Fruit fly (Drosophila melanogaster) whole organism, embryonic: Measurements from ENCODE around the gene Muc91C.
A peak's percentile ranks its signal among the peaks of the same experiment; 100 is the strongest.

Experiments used
- Asciz ChIP-seq: fragments of 200-800 bp; sonication (Bioruptor generic); optimal IDR thresholded peaks from 2 replicates; lab custom pipeline; 2017; ENCODE audit warnings: missing biosample characterization, mild to moderate bottlenecking, missing genetic modification characterization, missing genetic modification reagents
- Bgb ChIP-seq: fragments of 200-800 bp; sonication (Bioruptor generic); IDR thresholded peaks from 2 replicates; pipeline ENCODE4 v1.3.6; 2022; ENCODE audit warnings: missing biosample characterization, missing genetic modification characterization; ENCODE audit not compliant: partially characterized antibody
- CG10274 ChIP-seq: fragments of 200-800 bp; sonication (Bioruptor generic); optimal IDR thresholded peaks from 3 replicates; lab custom pipeline; 2017; ENCODE audit warnings: missing biosample characterization, mild to moderate bottlenecking, missing genetic modification characterization
- CG10431 ChIP-seq: fragments of 200-800 bp; sonication (Bioruptor generic); optimal IDR thresholded peaks from 3 replicates; lab custom pipeline; 2018; ENCODE audit warnings: missing biosample characterization, mild to moderate bottlenecking, missing genetic modification characterization
- CG10979 ChIP-seq: fragments of 200-800 bp; sonication (Bioruptor generic); optimal IDR thresholded peaks from 2 replicates; lab custom pipeline; 2018; ENCODE audit warnings: missing biosample characterization, mild to moderate bottlenecking, missing genetic modification characterization, moderate library complexity
- CG11504 ChIP-seq: fragments of 200-800 bp; sonication (Bioruptor generic); optimal IDR thresholded peaks from 3 replicates; lab custom pipeline; 2019; ENCODE audit warnings: missing biosample characterization, mild to moderate bottlenecking, missing genetic modification characterization, moderate library complexity
- CG17186 ChIP-seq: fragments of 200-800 bp; sonication (Bioruptor generic); optimal IDR thresholded peaks from 3 replicates; lab custom pipeline; 2017; ENCODE audit warnings: missing biosample characterization, missing genetic modification reagents, missing genetic modification characterization
- CG17385 ChIP-seq: fragments of 200-800 bp; sonication (Bioruptor generic); optimal IDR thresholded peaks from 3 replicates; lab custom pipeline; 2018; ENCODE audit warnings: missing biosample characterization, mild to moderate bottlenecking, missing genetic modification characterization
- CG18011 ChIP-seq: fragments of 200-800 bp; sonication (Bioruptor generic); optimal IDR thresholded peaks from 2 replicates; lab custom pipeline; 2017; ENCODE audit warnings: missing biosample characterization, missing genetic modification characterization, mild to moderate bottlenecking, moderate library complexity, missing genotype
- CG2129 ChIP-seq: fragments of 200-800 bp; sonication (Bioruptor generic); IDR thresholded peaks from 2 replicates; pipeline ENCODE4 v1.3.6; 2022; ENCODE audit warnings: missing biosample characterization, missing genetic modification characterization; ENCODE audit not compliant: partially characterized antibody
- CG3995 ChIP-seq: fragments of 200-800 bp; sonication (Bioruptor generic); optimal IDR thresholded peaks from 3 replicates; lab custom pipeline; 2016; ENCODE audit warnings: missing biosample characterization, missing genetic modification characterization
- CG6654 ChIP-seq: fragments of 200-800 bp; sonication (Bioruptor generic); optimal IDR thresholded peaks from 2 replicates; lab custom pipeline; 2017; ENCODE audit warnings: missing biosample characterization, mild to moderate bottlenecking, missing genetic modification characterization
- CG6813 ChIP-seq: fragments of 200-800 bp; sonication (Bioruptor generic); optimal IDR thresholded peaks from 2 replicates; lab custom pipeline; 2017; ENCODE audit warnings: missing biosample characterization, missing genetic modification characterization, mild to moderate bottlenecking, moderate library complexity, missing genetic modification reagents
- CG7271 ChIP-seq: fragments of 200-800 bp; sonication (Bioruptor generic); optimal IDR thresholded peaks from 2 replicates; lab custom pipeline; 2018; ENCODE audit warnings: missing biosample characterization, mild to moderate bottlenecking, missing genetic modification characterization, moderate library complexity
- CG7928 ChIP-seq: fragments of 200-800 bp; sonication (Bioruptor generic); optimal IDR thresholded peaks from 2 replicates; lab custom pipeline; 2017; ENCODE audit warnings: missing biosample characterization, mild to moderate bottlenecking, missing genetic modification characterization
- CG8944 ChIP-seq: fragments of 200-800 bp; sonication (Bioruptor generic); optimal IDR thresholded peaks from 3 replicates; lab custom pipeline; 2016; ENCODE audit warnings: missing biosample characterization, missing genetic modification characterization
- CG9876 ChIP-seq: fragments of 200-800 bp; sonication (Bioruptor generic); optimal IDR thresholded peaks from 2 replicates; lab custom pipeline; 2016; ENCODE audit warnings: missing biosample characterization, missing genetic modification characterization
- D19A ChIP-seq: fragments of 200-800 bp; optimal IDR thresholded peaks from 3 replicates; lab custom pipeline; 2019; ENCODE audit warnings: missing biosample characterization, mild to moderate bottlenecking, missing genetic modification characterization, moderate library complexity
- Drgx ChIP-seq: fragments of 200-800 bp; sonication (Bioruptor generic); IDR thresholded peaks from 2 replicates; pipeline ENCODE4 v1.3.6; 2022; ENCODE audit warnings: missing biosample characterization, missing genetic modification characterization
- E2f2 ChIP-seq: fragments of 200-800 bp; sonication (Bioruptor generic); IDR thresholded peaks from 2 replicates; pipeline ENCODE4 v1.3.6; 2022; ENCODE audit warnings: missing biosample characterization, missing genetic modification characterization
- Ets65A ChIP-seq: fragments of 200-800 bp; sonication (Bioruptor generic); peaks from one replicate; lab custom pipeline; 2016; ENCODE audit warnings: missing biosample characterization, missing genetic modification characterization
- HLHmδ ChIP-seq: fragments of 200-800 bp; sonication (Bioruptor generic); optimal IDR thresholded peaks from 2 replicates; lab custom pipeline; 2018; ENCODE audit warnings: missing biosample characterization, mild to moderate bottlenecking, missing genetic modification characterization, moderate library complexity
- Hmr ChIP-seq: fragments of 200-800 bp; sonication (Bioruptor generic); optimal IDR thresholded peaks from 3 replicates; lab custom pipeline; 2017; ENCODE audit warnings: mild to moderate bottlenecking, missing biosample characterization, missing genetic modification reagents, missing genetic modification characterization
- Lhr ChIP-seq: fragments of 200-800 bp; sonication (Bioruptor generic); optimal IDR thresholded peaks from 3 replicates; lab custom pipeline; 2017; ENCODE audit warnings: mild to moderate bottlenecking, missing biosample characterization, missing genetic modification reagents, missing genetic modification characterization
- Lpt ChIP-seq: fragments of >200 bp; optimal IDR thresholded peaks from 2 replicates; lab custom pipeline; 2018; ENCODE audit warnings: missing biosample characterization, missing genetic modification characterization
- Med ChIP-seq: fragments of 200-800 bp; sonication (Bioruptor generic); peaks from one replicate; lab custom pipeline; 2016; ENCODE audit warnings: missing biosample characterization, missing genetic modification characterization, mild to moderate bottlenecking, inconsistent platforms, moderate library complexity
- Sox102F ChIP-seq: fragments of 200-800 bp; sonication (Bioruptor generic); optimal IDR thresholded peaks from 2 replicates; lab custom pipeline; 2018; ENCODE audit warnings: missing biosample characterization, mild to moderate bottlenecking, missing genetic modification characterization, moderate library complexity
- Stat92E ChIP-seq, 3 experiments: fragments of >200 bp in 2 of 3; fragments of 200-800 bp in 1 of 3; sonication (Bioruptor generic) in 1 of 3; optimal IDR thresholded peaks; 2 replicates each; lab custom pipeline; 2017 to 2019; ENCODE audit warnings: missing biosample characterization in 3 of 3, missing genetic modification characterization in 3 of 3, mild to moderate bottlenecking in 1 of 3, moderate library complexity in 1 of 3
- Trl ChIP-seq, 3 experiments: fragments of >200 bp in 2 of 3; fragments of 200-800 bp in 1 of 3; sonication (Bioruptor generic) in 1 of 3; optimal IDR thresholded peaks; 2 replicates in 1 of 3; 3 replicates in 2 of 3; lab custom pipeline; 2016 to 2017; ENCODE audit warnings: missing biosample characterization in 1 of 3, missing genetic modification characterization in 1 of 3
- Vsx1 ChIP-seq: fragments of 200-800 bp; sonication (Bioruptor generic); optimal IDR thresholded peaks from 2 replicates; lab custom pipeline; 2017; ENCODE audit warnings: missing biosample characterization, mild to moderate bottlenecking, missing genetic modification characterization, missing genetic modification reagents
- dysf ChIP-seq: fragments of 200-800 bp; sonication (Bioruptor generic); IDR thresholded peaks from 3 replicates; pipeline ENCODE4 v1.3.6; 2022; ENCODE audit warnings: missing biosample characterization, missing genetic modification characterization
- hb ChIP-seq: fragments of 200-800 bp; sonication (Bioruptor generic); IDR thresholded peaks from 3 replicates; pipeline ENCODE4 v1.3.6; 2022; ENCODE audit warnings: missing biosample characterization, missing genetic modification characterization; ENCODE audit not compliant: partially characterized antibody
- inv ChIP-seq: fragments of 200-800 bp; sonication (Bioruptor generic); IDR thresholded peaks from 2 replicates; pipeline ENCODE4 v1.3.6; 2022; ENCODE audit warnings: missing biosample characterization, missing genetic modification characterization; ENCODE audit not compliant: partially characterized antibody
- nom ChIP-seq: fragments of 200-800 bp; sonication (Bioruptor generic); optimal IDR thresholded peaks from 2 replicates; lab custom pipeline; 2017; ENCODE audit warnings: missing biosample characterization, missing genetic modification characterization, mild to moderate bottlenecking, moderate library complexity, missing genetic modification reagents
- phol ChIP-seq: fragments of 200-800 bp; sonication (Bioruptor generic); optimal IDR thresholded peaks from 3 replicates; lab custom pipeline; 2018; ENCODE audit warnings: missing biosample characterization, mild to moderate bottlenecking, missing genetic modification characterization, moderate library complexity
- row ChIP-seq: fragments of 200-800 bp; sonication (Bioruptor generic); IDR thresholded peaks from 3 replicates; pipeline ENCODE4 v1.3.6; 2022; ENCODE audit warnings: missing biosample characterization, missing genetic modification characterization
- sens ChIP-seq: fragments of 200-800 bp; sonication (Bioruptor generic); peaks from one replicate; lab custom pipeline; 2016; ENCODE audit warnings: missing biosample characterization, missing genetic modification characterization
- slbo ChIP-seq: fragments of 200-800 bp; sonication (Bioruptor generic); IDR thresholded peaks from 2 replicates; pipeline ENCODE4 v1.3.6; 2022; ENCODE audit warnings: missing biosample characterization, missing genetic modification characterization
- sqz ChIP-seq: fragments of 200-800 bp; sonication (Bioruptor generic); optimal IDR thresholded peaks from 3 replicates; lab custom pipeline; 2018; ENCODE audit warnings: missing biosample characterization, mild to moderate bottlenecking, missing genetic modification characterization
- toy ChIP-seq: fragments of 200-800 bp; sonication (Bioruptor generic); IDR thresholded peaks from 2 replicates; pipeline ENCODE4 v1.3.6; 2022; ENCODE audit warnings: missing biosample characterization, missing genetic modification characterization
- tx ChIP-seq: fragments of 200-800 bp; sonication (Bioruptor generic); optimal IDR thresholded peaks from 2 replicates; lab custom pipeline; 2016; ENCODE audit warnings: missing biosample characterization, missing genetic modification characterization
- usp ChIP-seq: fragments of >200 bp; optimal IDR thresholded peaks from 2 replicates; lab custom pipeline; 2017; ENCODE audit warnings: missing biosample characterization, missing genetic modification characterization
- wdn ChIP-seq: fragments of 200-800 bp; sonication (Bioruptor generic); IDR thresholded peaks from 2 replicates; pipeline ENCODE4 v1.3.6; 2022; ENCODE audit warnings: missing biosample characterization, missing genetic modification characterization
- zfh1 ChIP-seq: fragments of 200-800 bp; sonication (Bioruptor generic); IDR thresholded peaks from 3 replicates; pipeline ENCODE4 v1.3.6; 2022; ENCODE audit warnings: missing biosample characterization, missing genetic modification characterization

Gene Muc91C

dm6 chr3R:18739435-18739977 is 47.0 kb upstream of the Muc91C start:
- TF ChIP-seq toy (GFP tag; lab: Robert Waterston, UW), result 0 out of 2 replicates have a peak, but pooled peaks have one; percentile 14
- no peak for TF ChIP-seq Lpt (GFP tag; lab: Kevin White, UChicago)
- no peak for TF ChIP-seq CG7928 (GFP tag; lab: Kevin White, UChicago)
- TF ChIP-seq Trl (optimal IDR thresholded peaks at IDR 0.05; lab: Kevin White, UChicago), result peak in 1 of 2 experiments; percentile 38
- TF ChIP-seq Trl (GFP tag; optimal IDR thresholded peaks at IDR 0.05; lab: Kevin White, UChicago), result no peak
- peak; percentile 19 for TF ChIP-seq D19A (tag; lab: Kevin White, UChicago)
- TF ChIP-seq inv (GFP tag; lab: Robert Waterston, UW), result 0 out of 2 replicates have a peak, but pooled peaks have one; percentile 15
- TF ChIP-seq E2f2 (GFP tag; lab: Robert Waterston, UW), result 0 out of 2 replicates have a peak, but pooled peaks have one; percentile 8
- TF ChIP-seq Drgx, result peak; percentile 7; the same call in 1 of the 2 replicates
- peak; percentile 77 for TF ChIP-seq CG10274 (GFP tag; lab: Kevin White, UChicago)
- TF ChIP-seq Asciz (GFP tag; lab: Kevin White, UChicago), result no peak
- TF ChIP-seq CG18011 (GFP tag; lab: Kevin White, UChicago), result peak; percentile 79
- peak; percentile 24 for TF ChIP-seq nom (GFP tag; lab: Kevin White, UChicago)

dm6 chr3R:18738705-18739434 is 46.4 kb upstream of the Muc91C start:
- TF ChIP-seq Trl (optimal IDR thresholded peaks at IDR 0.05; lab: Kevin White, UChicago) (peak in 1 of 2 experiments; percentile 36), Trl (GFP tag; optimal IDR thresholded peaks at IDR 0.05; lab: Kevin White, UChicago) (no peak), Lhr (GFP tag; lab: Kevin White, UChicago) (no peak), CG8944 (GFP tag; lab: Kevin White, UChicago) (no peak), CG10979 (peak; percentile 1), CG6654 (GFP tag; lab: Kevin White, UChicago) (peak; percentile 85), sens (GFP tag; lab: Kevin White, UChicago) (peak; percentile 56), hb (0 out of 3 replicates have a peak, but pooled peaks have one; percentile 52), usp (no peak), HLHmδ (no peak), dysf (GFP tag; lab: Robert Waterston, UW) (no peak), tx (no peak), CG10431 (GFP tag; lab: Kevin White, UChicago) (no peak), phol (tag; lab: Kevin White, UChicago) (peak; percentile 20), Med (GFP tag; lab: Kevin White, UChicago) (peak; percentile 25), Sox102F (GFP tag; lab: Kevin White, UChicago) (peak; percentile 14), zfh1 (GFP tag; lab: Robert Waterston, UW) (0 out of 3 replicates have a peak, but pooled peaks have one; percentile 26), CG3995 (GFP tag; lab: Kevin White, UChicago) (peak; percentile 36), CG11504 (tag; lab: Kevin White, UChicago) (peak; percentile 29)
- TF ChIP-seq, all 482 proteins: peak for 11

DNA sequence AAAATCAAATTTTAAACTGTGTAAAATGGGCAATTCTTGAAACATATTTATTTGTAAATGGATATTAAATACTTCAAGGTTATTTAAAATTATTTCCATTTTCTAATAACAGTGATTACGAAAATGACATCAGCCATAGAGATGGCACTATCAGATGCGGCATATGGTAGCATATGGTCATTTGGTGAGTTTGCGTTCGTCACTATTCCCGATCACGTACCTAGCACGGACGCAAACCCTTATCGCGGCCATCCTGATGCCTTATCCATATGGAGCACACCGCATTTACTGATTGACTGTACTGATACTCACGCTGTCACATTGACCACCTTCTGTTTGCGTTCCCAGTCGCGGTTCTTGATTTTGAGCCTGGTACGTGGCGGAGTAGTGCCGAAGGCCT is 45.6 kb upstream of the Muc91C start:
- TF ChIP-seq CG6813 (GFP tag; lab: Kevin White, UChicago) (no peak), CG2129 (0 out of 2 replicates have a peak, but pooled peaks have one; percentile 28), slbo (GFP tag; lab: Robert Waterston, UW) (peak; percentile 41; the same call in 1 of the 2 replicates), CG7271 (no peak), CG17385 (GFP tag; lab: Kevin White, UChicago) (no peak), wdn (GFP tag; lab: Robert Waterston, UW) (no peak), sqz (GFP tag; lab: Kevin White, UChicago) (no peak), Hmr (no peak), Drgx (no peak), Ets65A (peak; percentile 88), Vsx1 (GFP tag; lab: Kevin White, UChicago) (no peak), Bgb (peak; percentile 37; the same call in 1 of the 2 replicates), inv (GFP tag; lab: Robert Waterston, UW) (peak; percentile 19; the same call in 1 of the 2 replicates), Stat92E (GFP tag; optimal IDR thresholded peaks at IDR 0.05; lab: Kevin White, UChicago) (no peak), CG17186 (GFP tag; lab: Kevin White, UChicago) (no peak), row (GFP tag; lab: Robert Waterston, UW) (peak; percentile 53), CG9876 (GFP tag; lab: Kevin White, UChicago) (no peak)
